Worm (Caenorhabditis elegans) whole organism, early embryonic: Measurements from ENCODE around the gene C38H2.2.

Experiments
- B0310.2 ChIP-seq: sonication (generic microtip); optimal IDR thresholded peaks from 2 replicates; lab custom pipeline; 2016; ENCODE audit warnings: mild to moderate bottlenecking, missing genetic modification characterization, missing compliant biosample characterization
- F13C5.2 ChIP-seq: sonication (generic microtip); optimal IDR thresholded peaks from 2 replicates; lab custom pipeline; 2017; ENCODE audit warnings: mild to moderate bottlenecking, missing genetic modification characterization, inconsistent platforms, missing compliant biosample characterization
- aly-1 ChIP-seq: sonication (generic microtip); optimal IDR thresholded peaks from 2 replicates; lab custom pipeline; 2016; ENCODE audit warnings: missing genetic modification characterization, missing compliant biosample characterization
- ama-1 ChIP-seq: fragments of 150-350 bp; optimal IDR thresholded peaks from 2 replicates; lab custom pipeline; 2014
- flt-1 ChIP-seq: fragments of 200-800 bp; sonication (Bioruptor generic); IDR thresholded peaks from 2 replicates; pipeline ENCODE4 v1.3.6; 2022; ENCODE audit warnings: missing genetic modification characterization, missing compliant biosample characterization
- hmbx-1 ChIP-seq: sonication (generic microtip); optimal IDR thresholded peaks from 2 replicates; lab custom pipeline; 2016; ENCODE audit warnings: mild to moderate bottlenecking, missing genetic modification characterization, missing compliant biosample characterization
- hnd-1 ChIP-seq: sonication (generic microtip); optimal IDR thresholded peaks from 2 replicates; lab custom pipeline; 2016; ENCODE audit warnings: missing genetic modification characterization, missing compliant biosample characterization
- pes-1 ChIP-seq: fragments of 200-800 bp; sonication (Bioruptor generic); IDR thresholded peaks from 2 replicates; pipeline ENCODE4 v1.3.6; 2022; ENCODE audit warnings: missing genetic modification reagents, missing genetic modification characterization, missing compliant biosample characterization
- tra-4 ChIP-seq: sonication (generic microtip); optimal IDR thresholded peaks from 2 replicates; lab custom pipeline; 2017; ENCODE audit warnings: missing genetic modification characterization, missing compliant biosample characterization

DNA sequence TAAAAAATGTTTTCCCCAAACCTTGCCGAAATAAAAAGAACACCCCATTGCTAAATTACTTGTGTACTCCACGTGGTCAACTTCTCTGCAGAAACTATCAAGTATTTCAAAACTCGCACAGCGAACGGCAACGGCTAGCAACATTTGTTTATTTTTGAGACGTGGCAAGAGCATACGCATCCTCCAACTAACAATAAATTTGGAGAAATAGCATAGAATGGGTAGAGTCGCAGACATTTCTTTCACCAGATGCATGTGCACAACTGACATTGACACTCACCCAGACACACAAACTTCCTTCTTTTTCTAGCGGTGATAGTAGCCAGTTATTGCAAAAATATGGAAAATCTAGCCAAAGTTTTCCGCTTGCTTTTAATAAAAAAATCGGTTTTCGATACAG is 1.9 kb upstream of the C38H2.2 start:
- no peak for TF ChIP-seq tra-4 (tag; lab: Kevin White, UChicago)
- no peak for TF ChIP-seq pes-1 (GFP tag; lab: Robert Waterston, UW)
- no peak for TF ChIP-seq aly-1 (tag; lab: Kevin White, UChicago)
- no peak for TF ChIP-seq F13C5.2 (tag; lab: Kevin White, UChicago)
- TF ChIP-seq hnd-1 (tag; lab: Kevin White, UChicago), result no peak
- no peak for TF ChIP-seq ama-1 (lab: Kevin White, UChicago)
- no peak for TF ChIP-seq B0310.2
- no peak for TF ChIP-seq flt-1
- TF ChIP-seq hmbx-1, result no peak
